Worm (Caenorhabditis elegans) whole organism, L4 larva: ENCODE data around the gene clh-5.

ENCODE experiments used
- R02D3.7 ChIP-seq: fragments of 150-350 bp; sonication (generic microtip); optimal IDR thresholded peaks from 3 replicates; lab custom pipeline; 2014; ENCODE audit warnings: missing biosample characterization, missing genetic modification characterization
- T26A8.4 ChIP-seq: fragments of 200-800 bp; sonication (Bioruptor generic); IDR thresholded peaks from 2 replicates; pipeline ENCODE4 v1.3.6; 2022; ENCODE audit warnings: missing genetic modification characterization, missing compliant biosample characterization
- Y5F2A.4 ChIP-seq: fragments of 200-800 bp; sonication (Bioruptor generic); optimal IDR thresholded peaks from 2 replicates; lab custom pipeline; 2018; ENCODE audit warnings: mild to moderate bottlenecking, missing genetic modification characterization, missing compliant biosample characterization
- aly-2 ChIP-seq: sonication (generic microtip); optimal IDR thresholded peaks from 2 replicates; lab custom pipeline; 2018; ENCODE audit warnings: missing biosample characterization, missing genetic modification characterization
- ama-1 ChIP-seq: fragments of 150-350 bp; optimal IDR thresholded peaks from 2 replicates; lab custom pipeline; 2014; ENCODE audit warnings: inconsistent platforms, mixed read lengths
- arid-1 ChIP-seq: fragments of 200-800 bp; sonication (Bioruptor generic); conservative IDR thresholded peaks from 2 replicates; pipeline ENCODE4 v1.3.6; 2022; ENCODE audit warnings: missing genetic modification reagents, missing genetic modification characterization, missing compliant biosample characterization
- attf-4 ChIP-seq: sonication (generic microtip); optimal IDR thresholded peaks from 3 replicates; lab custom pipeline; 2017; ENCODE audit warnings: missing biosample characterization, missing genetic modification characterization
- ceh-32 ChIP-seq: sonication (generic microtip); optimal IDR thresholded peaks from 2 replicates; lab custom pipeline; 2016; ENCODE audit warnings: mild to moderate bottlenecking, missing genetic modification characterization, missing compliant biosample characterization; ENCODE audit not compliant: poor library complexity
- daf-19 ChIP-seq: fragments of 200-800 bp; sonication (Bioruptor generic); conservative IDR thresholded peaks from 2 replicates; pipeline ENCODE4 v1.3.6; 2022; ENCODE audit warnings: missing genetic modification characterization, missing compliant biosample characterization
- dmd-9 ChIP-seq: fragments of 200-800 bp; sonication (Bioruptor generic); IDR thresholded peaks from 2 replicates; pipeline ENCODE4 v1.3.6; 2022; ENCODE audit warnings: missing genetic modification reagents, missing genetic modification characterization, missing compliant biosample characterization
- dpl-1 ChIP-seq: fragments of 150-350 bp; optimal IDR thresholded peaks from 2 replicates; lab custom pipeline; 2014; ENCODE audit warnings: missing biosample characterization, missing genetic modification reagents, missing genetic modification characterization
- egl-43 ChIP-seq: fragments of 200-800 bp; sonication (Bioruptor generic); IDR thresholded peaks from 2 replicates; pipeline ENCODE4 v1.3.6; 2022; ENCODE audit warnings: missing genetic modification reagents, missing genetic modification characterization, missing compliant biosample characterization
- hmg-1.1 ChIP-seq: fragments of 200-800 bp; sonication (Bioruptor generic); IDR thresholded peaks from 2 replicates; pipeline ENCODE4 v1.3.6; 2022; ENCODE audit warnings: missing genetic modification reagents, missing genetic modification characterization, missing compliant biosample characterization
- jun-1 ChIP-seq: fragments of 150-350 bp; optimal IDR thresholded peaks from 2 replicates; lab custom pipeline; 2014; ENCODE audit warnings: missing biosample characterization, missing genetic modification reagents, missing genetic modification characterization
- lim-7 ChIP-seq: fragments of 200-800 bp; sonication (Bioruptor generic); IDR thresholded peaks from 2 replicates; pipeline ENCODE4 v1.3.6; 2022; ENCODE audit warnings: missing genetic modification characterization, missing compliant biosample characterization
- lin-1 ChIP-seq: fragments of 200-800 bp; sonication (Bioruptor generic); IDR thresholded peaks from 2 replicates; pipeline ENCODE4 v1.3.6; 2022; ENCODE audit warnings: missing genetic modification reagents, missing genetic modification characterization, missing compliant biosample characterization
- lin-13 ChIP-seq: fragments of 150-350 bp; optimal IDR thresholded peaks from 2 replicates; lab custom pipeline; 2014; ENCODE audit warnings: missing biosample characterization, missing genetic modification reagents, missing genetic modification characterization
- lin-39 ChIP-seq: fragments of 150-350 bp; optimal IDR thresholded peaks from 2 replicates; lab custom pipeline; 2014; ENCODE audit warnings: missing biosample characterization, missing genetic modification reagents, missing genetic modification characterization
- lsy-2 ChIP-seq, 2 experiments: fragments of 150-350 bp in 1 of 2; sonication (generic microtip) in 1 of 2; optimal IDR thresholded peaks; 2 replicates each; lab custom pipeline; 2014 to 2017; ENCODE audit warnings: missing biosample characterization in 2 of 2, missing genetic modification characterization in 2 of 2
- mdt-29 ChIP-seq: fragments of 200-800 bp; sonication (Bioruptor generic); IDR thresholded peaks from 2 replicates; pipeline ENCODE4 v1.3.6; 2022; ENCODE audit warnings: missing genetic modification reagents, missing genetic modification characterization, missing compliant biosample characterization
- mep-1 ChIP-seq: fragments of 150-350 bp; sonication (generic microtip); optimal IDR thresholded peaks from 3 replicates; lab custom pipeline; 2014; ENCODE audit warnings: missing biosample characterization, missing genetic modification characterization
- mes-2 ChIP-seq: sonication (generic microtip); optimal IDR thresholded peaks from 2 replicates; lab custom pipeline; 2016; ENCODE audit warnings: missing genotype, mild to moderate bottlenecking, missing genetic modification characterization, missing compliant biosample characterization; ENCODE audit not compliant: poor library complexity, severe bottlenecking
- mxl-2 ChIP-seq: fragments of 200-800 bp; sonication (Bioruptor generic); conservative IDR thresholded peaks from 2 replicates; pipeline ENCODE4 v1.3.6; 2022; ENCODE audit warnings: missing genetic modification reagents, missing genetic modification characterization, missing compliant biosample characterization
- nhr-237 ChIP-seq: sonication (generic microtip); optimal IDR thresholded peaks from 2 replicates; lab custom pipeline; 2017; ENCODE audit warnings: missing biosample characterization, missing genetic modification characterization
- nhr-28 ChIP-seq: fragments of 150-350 bp; optimal IDR thresholded peaks from 2 replicates; lab custom pipeline; 2014; ENCODE audit warnings: missing biosample characterization, missing genetic modification characterization
- nhr-6 ChIP-seq: fragments of 150-350 bp; optimal IDR thresholded peaks from 2 replicates; lab custom pipeline; 2014; ENCODE audit warnings: missing biosample characterization, missing genetic modification characterization
- nhr-77 ChIP-seq: fragments of 150-350 bp; optimal IDR thresholded peaks from 2 replicates; lab custom pipeline; 2014; ENCODE audit warnings: missing biosample characterization, missing genetic modification characterization
- php-3 ChIP-seq: fragments of 200-800 bp; sonication (Bioruptor generic); IDR thresholded peaks from 2 replicates; pipeline ENCODE4 v1.3.6; 2022; ENCODE audit warnings: missing genetic modification reagents, missing genetic modification characterization, missing compliant biosample characterization
- rbr-2 ChIP-seq: sonication (generic microtip); optimal IDR thresholded peaks from 2 replicates; lab custom pipeline; 2016; ENCODE audit warnings: missing genotype, missing genetic modification characterization, missing compliant biosample characterization
- saeg-2 ChIP-seq: fragments of 200-800 bp; sonication (Bioruptor generic); IDR thresholded peaks from 2 replicates; pipeline ENCODE4 v1.3.6; 2022; ENCODE audit warnings: missing genetic modification reagents, missing genetic modification characterization, missing compliant biosample characterization
- sdz-12 ChIP-seq: fragments of 200-800 bp; sonication (Bioruptor generic); optimal IDR thresholded peaks from 2 replicates; lab custom pipeline; 2018; ENCODE audit warnings: mild to moderate bottlenecking, missing genetic modification characterization, missing compliant biosample characterization
- set-16 ChIP-seq: fragments of 200-800 bp; sonication (Bioruptor generic); IDR thresholded peaks from 2 replicates; pipeline ENCODE4 v1.3.6; 2022; ENCODE audit warnings: missing genetic modification reagents, missing genetic modification characterization, missing compliant biosample characterization
- snpc-1.2 ChIP-seq: fragments of 200-800 bp; sonication (Bioruptor generic); IDR thresholded peaks from 2 replicates; pipeline ENCODE4 v1.3.6; 2022; ENCODE audit warnings: missing genetic modification reagents, missing genetic modification characterization, missing compliant biosample characterization
- spr-1 ChIP-seq: sonication (generic microtip); optimal IDR thresholded peaks from 2 replicates; lab custom pipeline; 2016; ENCODE audit warnings: mild to moderate bottlenecking, missing genetic modification characterization, missing compliant biosample characterization
- unc-39 ChIP-seq: sonication (generic microtip); optimal IDR thresholded peaks from 2 replicates; lab custom pipeline; 2017; ENCODE audit warnings: missing biosample characterization, missing genetic modification characterization
- unc-62 ChIP-seq, 3 experiments: fragments of 150-350 bp in 1 of 3; sonication (generic microtip); optimal IDR thresholded peaks in 2 of 3; peaks in 1 of 3; 1 replicate in 1 of 3; 2 replicates in 2 of 3; lab custom pipeline; 2014 to 2017; ENCODE audit warnings: missing biosample characterization in 3 of 3, missing genetic modification characterization in 3 of 3, missing genetic modification reagents in 3 of 3, missing genotype in 1 of 3
- zfp-3 ChIP-seq: fragments of 200-800 bp; sonication (Bioruptor generic); conservative IDR thresholded peaks from 2 replicates; pipeline ENCODE4 v1.3.6; 2022; ENCODE audit warnings: missing genetic modification reagents, missing genetic modification characterization, missing compliant biosample characterization
- ztf-11 ChIP-seq: fragments of 150-350 bp; optimal IDR thresholded peaks from 2 replicates; lab custom pipeline; 2014; ENCODE audit warnings: missing biosample characterization, missing genetic modification characterization

Gene clh-5

ce11 chrII:9072769-9073168 lies 25.6 kb downstream of the clh-5 start:
- no peak for TF ChIP-seq jun-1 (tag; lab: Kevin White, UChicago)
- no peak for TF ChIP-seq lin-39 (tag; lab: Kevin White, UChicago)
- TF ChIP-seq spr-1: no peak
- TF ChIP-seq unc-62 (GFP tag; optimal IDR thresholded peaks at IDR 0.05 in 1 of 2; lab: Kevin White, UChicago): peak in 1 of 2 experiments; percentile 52
- no peak for TF ChIP-seq unc-62 (tag; optimal IDR thresholded peaks at IDR 0.05; lab: Kevin White, UChicago)

- TF ChIP-seq Y5F2A.4 (no peak), ceh-32 (tag; lab: Kevin White, UChicago) (no peak), mxl-2 (GFP tag; lab: Robert Waterston, UW) (no peak), lin-1 (GFP tag; lab: Robert Waterston, UW) (no peak), mdt-29 (GFP tag; lab: Robert Waterston, UW) (no peak), daf-19 (GFP tag; lab: Robert Waterston, UW) (no peak), nhr-77 (no peak), snpc-1.2 (GFP tag; lab: Robert Waterston, UW) (no peak), lim-7 (GFP tag; lab: Robert Waterston, UW) (no peak), lin-13 (no peak), dpl-1 (no peak), unc-39 (no peak), R02D3.7 (tag; lab: Kevin White, UChicago) (no peak), arid-1 (GFP tag; lab: Robert Waterston, UW) (no peak)
These were observed 27.7 kb downstream of the clh-5 start, which contains the start of gene T24B8.4 for ce11 chrII:9070740-9071139. TSS of gene T24B8.4 (minus strand) at chrII:9070840.

ce11 chrII:9069836-9070235 lies 28.6 kb downstream of the clh-5 start:
- no peak for TF ChIP-seq nhr-28 (tag; lab: Kevin White, UChicago)
- TF ChIP-seq mxl-2 (GFP tag; lab: Robert Waterston, UW): no peak
- TF ChIP-seq dpl-1: no peak
- no peak for TF ChIP-seq T26A8.4 (GFP tag; lab: Robert Waterston, UW)
- TF ChIP-seq set-16 (GFP tag; lab: Robert Waterston, UW): peak; percentile 72
- no peak for TF ChIP-seq nhr-237 (tag; lab: Kevin White, UChicago)
- TF ChIP-seq saeg-2 (GFP tag; lab: Robert Waterston, UW): no peak
- no peak for TF ChIP-seq mdt-29 (GFP tag; lab: Robert Waterston, UW)
- TF ChIP-seq dmd-9: 0 out of 2 replicates have a peak, but pooled peaks have one; percentile 5
- TF ChIP-seq Y5F2A.4: no peak
- no peak for TF ChIP-seq hmg-1.1 (GFP tag; lab: Robert Waterston, UW)
- peak in 1 of 2 experiments; percentile 6 for TF ChIP-seq unc-62 (GFP tag; optimal IDR thresholded peaks at IDR 0.05 in 1 of 2; lab: Kevin White, UChicago)
- TF ChIP-seq unc-62 (tag; optimal IDR thresholded peaks at IDR 0.05; lab: Kevin White, UChicago): no peak
- no peak for TF ChIP-seq zfp-3 (GFP tag; lab: Robert Waterston, UW)
- no peak for TF ChIP-seq daf-19 (GFP tag; lab: Robert Waterston, UW)
- TF ChIP-seq unc-39: no peak
- no peak for TF ChIP-seq rbr-2
- no peak for TF ChIP-seq aly-2 (tag; lab: Kevin White, UChicago)
- TF ChIP-seq nhr-77: no peak
- TF ChIP-seq nhr-6 (tag; lab: Kevin White, UChicago): no peak

ce11 chrII:9064437-9064836 lies 34.0 kb downstream of the clh-5 start:
- TF ChIP-seq unc-62 (GFP tag; optimal IDR thresholded peaks at IDR 0.05 in 1 of 2; lab: Kevin White, UChicago): peak in 1 of 2 experiments; percentile 80
- no peak for TF ChIP-seq unc-62 (tag; optimal IDR thresholded peaks at IDR 0.05; lab: Kevin White, UChicago)
- no peak for TF ChIP-seq hmg-1.1 (GFP tag; lab: Robert Waterston, UW)
- no peak for TF ChIP-seq attf-4 (tag; lab: Kevin White, UChicago)
- no peak for TF ChIP-seq R02D3.7 (tag; lab: Kevin White, UChicago)
- no peak for TF ChIP-seq egl-43
- TF ChIP-seq php-3 (GFP tag; lab: Robert Waterston, UW): no peak
- TF ChIP-seq ztf-11 (tag; lab: Kevin White, UChicago): no peak
- TF ChIP-seq, all 104 proteins: peak for 1

ce11 chrII:9063350-9063749 lies 35.1 kb downstream of the clh-5 start:
- TF ChIP-seq mep-1 (tag; lab: Kevin White, UChicago): peak; percentile 20
- TF ChIP-seq lsy-2 (tag; optimal IDR thresholded peaks at IDR 0.05; lab: Kevin White, UChicago): peak in 1 of 2 experiments; percentile 44
- peak; percentile 53 for TF ChIP-seq nhr-6 (tag; lab: Kevin White, UChicago)
- TF ChIP-seq mes-2: no peak
- peak; percentile 13 for TF ChIP-seq ama-1
- TF ChIP-seq sdz-12 (GFP tag; lab: Kevin White, UChicago): no peak
